Worm (Caenorhabditis elegans) whole organism, mixed stage, embryonic: Measurements from ENCODE around the gene F10G2.1.
"Not testable (repeated sequence)": the region's sequence is repeated elsewhere in the genome, so short reads cannot be mapped to it uniquely, and the experiment has no call there.

Experiments used
- M03D4.4 ChIP-seq: sonication (generic microtip); optimal IDR thresholded peaks from 2 replicates; lab custom pipeline; 2017; ENCODE audit warnings: mild to moderate bottlenecking, missing genetic modification characterization, missing compliant biosample characterization
- bed-3 ChIP-seq: fragments of 200-800 bp; sonication (Bioruptor generic); optimal IDR thresholded peaks from 3 replicates; lab custom pipeline; 2018; ENCODE audit warnings: mild to moderate bottlenecking, missing genetic modification characterization, moderate library complexity, missing compliant biosample characterization
- blmp-1 ChIP-seq: fragments of 150-350 bp; optimal IDR thresholded peaks from 2 replicates; lab custom pipeline; 2014; ENCODE audit warnings: missing biosample characterization, missing genetic modification characterization
- ceh-43 ChIP-seq: fragments of 200-800 bp; sonication (Bioruptor generic); optimal IDR thresholded peaks from 2 replicates; lab custom pipeline; 2018; ENCODE audit warnings: mild to moderate bottlenecking, missing genetic modification characterization, moderate library complexity, missing compliant biosample characterization
- ceh-83 ChIP-seq: fragments of 200-800 bp; sonication (Bioruptor generic); optimal IDR thresholded peaks from 2 replicates; lab custom pipeline; 2018; ENCODE audit warnings: mild to moderate bottlenecking, missing genetic modification characterization, missing compliant biosample characterization
- ces-1 ChIP-seq: fragments of 150-350 bp; optimal IDR thresholded peaks from 2 replicates; lab custom pipeline; 2014; ENCODE audit warnings: missing biosample characterization, missing genetic modification reagents, missing genetic modification characterization
- drap-1 ChIP-seq: fragments of 200-800 bp; sonication (Bioruptor generic); optimal IDR thresholded peaks from 3 replicates; lab custom pipeline; 2018; ENCODE audit warnings: mild to moderate bottlenecking, missing genetic modification characterization, missing compliant biosample characterization
- flh-1 ChIP-seq: fragments of 200-800 bp; sonication (Bioruptor generic); optimal IDR thresholded peaks from 2 replicates; lab custom pipeline; 2018; ENCODE audit warnings: mild to moderate bottlenecking, missing genetic modification characterization, moderate library complexity, missing compliant biosample characterization
- ham-2 ChIP-seq: fragments of 200-800 bp; sonication (Bioruptor generic); optimal IDR thresholded peaks from 2 replicates; lab custom pipeline; 2018; ENCODE audit warnings: mild to moderate bottlenecking, missing genetic modification characterization, missing compliant biosample characterization
- hlh-1 ChIP-seq: fragments of 150-350 bp; optimal IDR thresholded peaks from 2 replicates; lab custom pipeline; 2014; ENCODE audit warnings: missing biosample characterization, missing genetic modification reagents, missing genetic modification characterization
- lin-13 ChIP-seq: fragments of 150-350 bp; optimal IDR thresholded peaks from 2 replicates; lab custom pipeline; 2014; ENCODE audit warnings: missing biosample characterization, missing genetic modification characterization
- lin-32 ChIP-seq: fragments of 200-800 bp; sonication (Bioruptor generic); optimal IDR thresholded peaks from 2 replicates; lab custom pipeline; 2018; ENCODE audit warnings: mild to moderate bottlenecking, missing genetic modification characterization, missing compliant biosample characterization
- mab-5 ChIP-seq: fragments of 150-350 bp; optimal IDR thresholded peaks from 2 replicates; lab custom pipeline; 2014; ENCODE audit warnings: missing biosample characterization, missing genetic modification characterization
- mep-1 ChIP-seq: fragments of 150-350 bp; optimal IDR thresholded peaks from 2 replicates; lab custom pipeline; 2017; ENCODE audit warnings: missing biosample characterization, missing genetic modification reagents, missing genetic modification characterization, inconsistent platforms
- mls-2 ChIP-seq: sonication (generic microtip); optimal IDR thresholded peaks from 2 replicates; lab custom pipeline; 2016; ENCODE audit warnings: mild to moderate bottlenecking, missing genetic modification characterization, moderate library complexity, missing compliant biosample characterization
- nhr-12 ChIP-seq: fragments of 150-350 bp; optimal IDR thresholded peaks from 2 replicates; lab custom pipeline; 2014; ENCODE audit warnings: missing biosample characterization, missing genetic modification characterization
- nhr-2 ChIP-seq: fragments of 150-350 bp; optimal IDR thresholded peaks from 2 replicates; lab custom pipeline; 2014; ENCODE audit warnings: missing biosample characterization, missing genetic modification characterization
- nhr-237 ChIP-seq: fragments of 150-350 bp; optimal IDR thresholded peaks from 2 replicates; lab custom pipeline; 2014; ENCODE audit warnings: missing biosample characterization, missing genetic modification characterization
- nhr-28 ChIP-seq: fragments of 150-350 bp; optimal IDR thresholded peaks from 2 replicates; lab custom pipeline; 2014; ENCODE audit warnings: missing biosample characterization, missing genetic modification characterization
- nhr-76 ChIP-seq: sonication (generic microtip); optimal IDR thresholded peaks from 2 replicates; lab custom pipeline; 2017; ENCODE audit warnings: missing biosample characterization, missing genetic modification characterization
- sem-2 ChIP-seq: fragments of 200-800 bp; sonication (Bioruptor generic); optimal IDR thresholded peaks from 2 replicates; lab custom pipeline; 2018; ENCODE audit warnings: mild to moderate bottlenecking, missing genetic modification characterization, missing compliant biosample characterization
- snpc-4 ChIP-seq: fragments of 150-350 bp; optimal IDR thresholded peaks from 2 replicates; lab custom pipeline; 2014; ENCODE audit warnings: missing biosample characterization, missing genetic modification characterization
- tbx-8 ChIP-seq: fragments of 200-800 bp; sonication (Bioruptor generic); optimal IDR thresholded peaks from 2 replicates; lab custom pipeline; 2018; ENCODE audit warnings: mild to moderate bottlenecking, missing genetic modification characterization, moderate library complexity, missing compliant biosample characterization
- unc-120 ChIP-seq: sonication (generic microtip); optimal IDR thresholded peaks from 2 replicates; lab custom pipeline; 2017; ENCODE audit warnings: missing genetic modification characterization, missing compliant biosample characterization; ENCODE audit not compliant: poor library complexity, severe bottlenecking
- unc-62 ChIP-seq: fragments of 150-350 bp; optimal IDR thresholded peaks from 2 replicates; lab custom pipeline; 2014; ENCODE audit warnings: missing biosample characterization, missing genetic modification reagents, missing genetic modification characterization
- zip-8 ChIP-seq: fragments of 150-350 bp; optimal IDR thresholded peaks from 2 replicates; lab custom pipeline; 2014; ENCODE audit warnings: missing biosample characterization, missing genetic modification characterization
- ztf-11 ChIP-seq: fragments of 150-350 bp; optimal IDR thresholded peaks from 2 replicates; lab custom pipeline; 2014; ENCODE audit warnings: missing biosample characterization, missing genetic modification characterization

Gene F10G2.1

DNA sequence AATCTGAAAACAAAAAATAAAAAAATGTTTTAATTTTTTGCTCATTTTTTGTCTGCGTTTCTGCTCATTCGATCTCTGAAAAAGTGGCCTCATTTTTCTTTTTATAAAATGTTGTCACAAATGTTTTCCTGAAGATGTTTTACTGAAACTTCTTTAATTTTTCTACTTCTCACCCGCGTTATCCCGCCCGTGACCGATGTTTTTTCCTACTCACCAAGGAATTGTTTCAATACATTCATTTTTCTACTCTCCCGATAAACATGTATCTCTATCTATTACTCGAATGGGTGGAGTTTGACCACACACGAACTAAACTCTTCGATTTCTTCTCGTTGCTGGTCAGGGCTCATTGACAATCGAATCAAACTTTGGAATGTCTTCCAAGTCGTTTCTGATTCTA is 1.5 kb upstream of the F10G2.1 start, which contains the start of gene F10G2.2:
TSS of gene F10G2.2 (plus strand) at position 301 of the 400 bp plus-strand sequence.
- TF ChIP-seq nhr-12 (no peak), lin-13 (tag; lab: Kevin White, UChicago) (no peak), drap-1 (GFP tag; lab: Kevin White, UChicago) (no peak), ces-1 (no peak), bed-3 (GFP tag; lab: Kevin White, UChicago) (no peak), mls-2 (no peak), nhr-76 (no peak), ceh-83 (GFP tag; lab: Kevin White, UChicago) (no peak), blmp-1 (tag; lab: Kevin White, UChicago) (no peak), unc-62 (no peak), lin-32 (GFP tag; lab: Kevin White, UChicago) (no peak)

DNA sequence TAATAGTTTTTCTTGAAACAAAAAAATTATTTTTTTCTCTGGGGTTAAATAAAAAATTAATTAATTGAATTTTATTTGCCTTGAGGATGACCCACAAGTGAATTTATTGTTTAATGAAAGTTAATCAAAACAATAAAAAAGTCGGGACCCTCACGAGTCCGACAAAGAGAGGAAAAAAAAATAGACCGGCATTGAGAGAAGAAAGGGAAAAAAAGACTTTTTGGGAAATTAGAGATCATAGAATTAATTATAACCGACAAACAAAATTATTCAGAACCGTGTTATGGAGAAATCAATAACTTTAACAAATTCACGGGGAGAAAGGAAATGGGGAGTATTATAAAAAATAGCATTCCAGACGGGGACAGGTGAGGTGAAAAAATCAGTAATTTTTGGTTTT is 4.9 kb downstream of the F10G2.1 start, which contains the start of gene F10G2.7:
TSS of gene F10G2.7 (minus strand) at position 101 of the 400 bp plus-strand sequence.
- not testable (repeated sequence) for TF ChIP-seq M03D4.4; unc-62; hlh-1 (tag; lab: Kevin White, UChicago)

DNA sequence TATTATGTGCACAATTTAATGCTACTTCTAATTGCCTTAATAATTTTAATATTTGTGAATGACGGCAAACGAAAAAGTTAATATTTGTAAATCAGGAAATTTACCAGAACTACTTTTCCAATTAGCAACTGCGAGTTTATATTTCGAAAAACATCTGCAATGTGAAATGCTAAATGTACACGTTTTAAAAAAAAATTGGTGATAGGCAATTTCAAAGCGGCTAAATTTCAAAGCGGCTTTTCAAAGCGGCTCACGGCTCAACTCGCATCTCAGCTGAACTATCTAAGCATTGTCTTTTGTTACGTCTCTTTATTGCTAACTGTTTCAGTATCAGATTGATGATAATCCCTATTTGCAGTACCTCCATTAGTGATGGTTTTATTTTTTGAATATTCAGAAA is 7.5 kb downstream of the F10G2.1 start, which contains the start of gene srh-187:
TSS of gene srh-187 (minus strand) at position 101 of the 400 bp plus-strand sequence.
- TF ChIP-seq sem-2 (GFP tag; lab: Kevin White, UChicago) = no peak
- no peak for TF ChIP-seq bed-3 (GFP tag; lab: Kevin White, UChicago)
- no peak for TF ChIP-seq lin-13 (tag; lab: Kevin White, UChicago)
- TF ChIP-seq unc-62 = no peak
- no peak for TF ChIP-seq ham-2 (GFP tag; lab: Kevin White, UChicago)
- TF ChIP-seq nhr-237 (tag; lab: Kevin White, UChicago) = no peak
- no peak for TF ChIP-seq unc-120 (tag; lab: Kevin White, UChicago)
- TF ChIP-seq ces-1 = no peak
- no peak for TF ChIP-seq blmp-1 (tag; lab: Kevin White, UChicago)
- no peak for TF ChIP-seq M03D4.4
- no peak for TF ChIP-seq hlh-1 (tag; lab: Kevin White, UChicago)

DNA sequence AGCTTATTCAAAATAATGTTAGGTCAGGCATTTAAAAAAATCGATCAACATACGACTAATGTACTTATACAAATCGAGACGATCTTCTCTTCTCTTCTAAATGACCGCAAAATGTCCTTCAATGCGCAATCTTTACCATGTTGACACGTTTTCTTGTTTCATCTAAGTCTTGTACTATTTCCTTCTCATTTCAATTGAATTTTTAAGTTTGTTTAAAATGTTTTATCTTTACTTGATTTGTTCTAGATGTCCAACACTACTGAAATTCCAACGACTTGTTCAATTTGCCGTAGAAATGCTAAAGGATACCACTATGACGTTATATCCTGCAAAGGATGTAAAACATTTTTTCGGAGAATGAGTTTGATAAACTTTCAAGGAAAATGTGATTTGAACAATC is 9.6 kb downstream of the F10G2.1 start, which contains the start of the genes nhr-263 and nhr-148:
TSS of gene nhr-263 (minus strand) at position 101 of the 400 bp plus-strand sequence.
TSS of gene nhr-148 (plus strand) at position 215 of the 400 bp plus-strand sequence.
- TF ChIP-seq ceh-83 (GFP tag; lab: Kevin White, UChicago) = no peak
- no peak for TF ChIP-seq lin-13 (tag; lab: Kevin White, UChicago)
- TF ChIP-seq sem-2 (GFP tag; lab: Kevin White, UChicago) = no peak
- no peak for TF ChIP-seq zip-8 (tag; lab: Kevin White, UChicago)
- TF ChIP-seq nhr-237 (tag; lab: Kevin White, UChicago) = no peak
- no peak for TF ChIP-seq bed-3 (GFP tag; lab: Kevin White, UChicago)
- no peak for TF ChIP-seq mls-2
- TF ChIP-seq mep-1 = no peak
- no peak for TF ChIP-seq nhr-28

- TF ChIP-seq lin-32 (GFP tag; lab: Kevin White, UChicago) (no peak), lin-13 (tag; lab: Kevin White, UChicago) (no peak), unc-120 (tag; lab: Kevin White, UChicago) (no peak), bed-3 (GFP tag; lab: Kevin White, UChicago) (no peak), mab-5 (tag; lab: Kevin White, UChicago) (no peak), flh-1 (GFP tag; lab: Kevin White, UChicago) (no peak), mep-1 (no peak), tbx-8 (GFP tag; lab: Kevin White, UChicago) (no peak), ztf-11 (tag; lab: Kevin White, UChicago) (no peak), nhr-12 (no peak), sem-2 (GFP tag; lab: Kevin White, UChicago) (no peak), drap-1 (GFP tag; lab: Kevin White, UChicago) (no peak), mls-2 (no peak), nhr-2 (tag; lab: Kevin White, UChicago) (no peak), ces-1 (no peak), ceh-43 (GFP tag; lab: Kevin White, UChicago) (no peak), nhr-28 (no peak)
- TF ChIP-seq, all 35 proteins: peak for 0
These were observed 11.2 kb downstream of the F10G2.1 start, which contains the start of gene srh-244 for ce11 chrV:7343522-7343921. TSS of gene srh-244 (plus strand) at chrV:7343822.

- TF ChIP-seq lin-32 (GFP tag; lab: Kevin White, UChicago); nhr-12; snpc-4: not testable (repeated sequence)
These were observed 13.1 kb downstream of the F10G2.1 start, which contains the start of gene nhr-147 for ce11 chrV:7345494-7345893. TSS of gene nhr-147 (plus strand) at chrV:7345794.
